Worm (Caenorhabditis elegans): Measurements from ENCODE around the gene cdc-42.

The cdc-42 gene

DNA sequence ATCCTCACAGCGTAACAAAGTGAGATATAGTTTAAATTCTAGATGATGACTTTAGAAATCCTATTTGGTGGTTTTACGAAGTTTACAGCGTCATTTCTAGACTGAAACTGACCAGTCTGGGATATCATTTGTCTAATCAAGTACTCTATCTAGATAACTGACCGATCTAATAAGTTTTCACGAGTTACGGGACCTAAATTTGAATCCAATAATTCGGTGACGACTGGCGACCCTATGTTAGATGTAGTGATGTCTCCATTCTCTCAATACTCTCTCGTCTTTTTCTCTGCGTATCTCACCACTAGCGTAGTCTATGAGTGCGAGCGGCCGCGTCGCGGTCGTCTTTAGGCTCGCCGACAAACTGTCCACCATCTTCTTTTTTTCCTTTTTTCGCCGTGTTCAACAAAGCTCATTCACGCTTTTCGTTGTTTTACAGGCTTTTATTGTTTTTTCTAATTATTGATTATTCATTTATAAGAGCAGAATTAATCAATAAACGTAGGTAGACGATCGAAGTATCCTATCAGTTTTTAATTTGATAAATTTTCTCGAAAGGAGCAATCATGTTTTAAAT lies 847 bp upstream of the cdc-42 start:
- TF ChIP-seq unc-62 (GFP tag; optimal IDR thresholded peaks at IDR 0.05): no peak

DNA sequence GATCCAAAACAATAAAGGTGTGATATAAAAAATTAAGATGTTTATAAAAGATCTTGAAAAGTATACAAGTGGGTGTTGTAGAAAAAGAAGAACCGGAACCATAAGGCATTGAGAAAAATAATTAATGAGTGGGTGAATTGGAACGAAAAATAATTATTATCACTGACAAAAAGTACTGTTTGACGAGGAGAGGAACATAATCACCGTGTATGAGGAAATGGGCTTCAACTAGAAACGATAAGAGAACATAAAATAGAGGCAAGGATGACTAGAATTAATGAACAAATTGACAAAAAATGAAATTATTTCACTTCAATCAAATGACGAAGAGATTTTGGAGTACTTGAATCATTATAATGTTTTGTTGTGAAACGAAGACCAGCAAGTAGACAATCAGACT lies 2.0 kb downstream of the cdc-42 start:
- TF ChIP-seq unc-62 (GFP tag; optimal IDR thresholded peaks at IDR 0.05): no peak

ce11 chrII:7620413-7620812 lies 4.2 kb downstream of the cdc-42 start, which contains the start of gene R07G3.8:
Gene R07G3.8 (minus strand): TSS chrII:7620513.
- no peak for TF ChIP-seq unc-62 (GFP tag; optimal IDR thresholded peaks at IDR 0.05)

DNA sequence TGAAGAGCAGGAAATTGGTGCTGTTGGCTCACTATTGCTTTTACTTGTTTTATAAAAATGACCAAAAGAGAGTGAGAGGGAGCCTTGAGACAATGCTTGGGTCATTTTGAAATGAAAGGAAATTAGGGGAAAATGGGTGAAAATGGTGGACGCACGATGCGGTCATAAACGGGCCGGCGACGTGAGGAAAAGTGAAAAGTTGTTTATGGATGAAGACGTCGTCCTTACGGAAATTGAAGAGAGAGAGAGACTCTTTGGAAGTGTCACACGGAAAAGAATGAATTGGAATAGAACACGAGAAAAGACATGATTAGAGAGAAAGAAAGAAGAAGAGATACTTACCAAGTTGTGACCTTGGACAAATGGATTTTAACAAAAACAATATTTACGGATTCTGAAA lies 5.3 kb downstream of the cdc-42 start:
- no peak for TF ChIP-seq unc-62 (GFP tag; optimal IDR thresholded peaks at IDR 0.05)

DNA sequence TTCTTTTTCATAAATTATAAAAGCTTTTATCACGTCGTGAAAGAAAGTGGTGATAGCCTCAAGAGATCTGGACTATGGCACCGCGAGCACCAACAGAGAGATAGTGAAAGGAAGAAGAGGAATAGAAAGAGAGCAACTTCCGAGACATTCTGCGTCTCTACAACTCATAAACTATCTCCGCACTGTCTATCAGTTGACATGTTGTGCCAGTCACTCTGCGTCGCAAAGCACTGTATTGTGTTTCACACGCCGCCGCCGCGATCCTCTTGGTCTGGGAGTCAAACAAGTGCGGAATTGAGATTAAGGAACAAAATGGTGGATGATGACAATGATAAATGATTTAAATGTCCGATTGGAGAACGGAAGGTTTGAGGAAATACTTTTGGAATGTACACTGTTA lies 7.2 kb downstream of the cdc-42 start:
- no peak for TF ChIP-seq unc-62 (GFP tag; optimal IDR thresholded peaks at IDR 0.05)

ce11 chrII:7624272-7624671 lies 8.0 kb downstream of the cdc-42 start:
- TF ChIP-seq unc-62 (GFP tag; optimal IDR thresholded peaks at IDR 0.05): no peak

ce11 chrII:7624995-7625394 lies 8.7 kb downstream of the cdc-42 start:
- TF ChIP-seq unc-62 (GFP tag; optimal IDR thresholded peaks at IDR 0.05): no peak

DNA sequence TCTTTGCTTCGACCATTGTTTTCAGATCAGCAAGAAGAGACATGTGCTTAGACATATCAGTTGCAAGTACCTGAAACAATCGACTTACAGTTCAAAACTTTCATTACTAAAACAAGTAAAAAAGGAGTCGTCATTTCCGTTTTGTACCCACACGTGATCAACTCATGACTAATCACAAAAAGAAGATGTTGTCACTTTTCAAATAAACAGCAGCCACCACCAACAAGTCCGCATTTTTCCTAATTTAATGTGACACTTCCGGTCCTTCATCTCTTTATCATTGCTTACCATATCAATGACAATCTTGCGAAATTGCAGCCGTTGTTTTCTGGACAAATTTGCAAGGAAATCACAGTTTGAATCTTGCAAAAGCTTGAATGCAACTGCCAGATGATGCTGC lies 12.4 kb downstream of the cdc-42 start:
- no peak for TF ChIP-seq unc-62 (GFP tag; optimal IDR thresholded peaks at IDR 0.05)

ce11 chrII:7630052-7630451 lies 13.8 kb downstream of the cdc-42 start:
- TF ChIP-seq unc-62 (GFP tag; optimal IDR thresholded peaks at IDR 0.05): no peak

- no peak for TF ChIP-seq unc-62 (GFP tag; optimal IDR thresholded peaks at IDR 0.05)
Observed at ce11 chrII:7631171-7631570, 14.9 kb downstream of the cdc-42 start.

- TF ChIP-seq unc-62 (GFP tag; optimal IDR thresholded peaks at IDR 0.05): no peak
Observed at ce11 chrII:7631677-7632210, 15.5 kb downstream of the cdc-42 start.

- TF ChIP-seq unc-62 (GFP tag; optimal IDR thresholded peaks at IDR 0.05): no peak
Observed at ce11 chrII:7635296-7635695, 19.0 kb downstream of the cdc-42 start.

DNA sequence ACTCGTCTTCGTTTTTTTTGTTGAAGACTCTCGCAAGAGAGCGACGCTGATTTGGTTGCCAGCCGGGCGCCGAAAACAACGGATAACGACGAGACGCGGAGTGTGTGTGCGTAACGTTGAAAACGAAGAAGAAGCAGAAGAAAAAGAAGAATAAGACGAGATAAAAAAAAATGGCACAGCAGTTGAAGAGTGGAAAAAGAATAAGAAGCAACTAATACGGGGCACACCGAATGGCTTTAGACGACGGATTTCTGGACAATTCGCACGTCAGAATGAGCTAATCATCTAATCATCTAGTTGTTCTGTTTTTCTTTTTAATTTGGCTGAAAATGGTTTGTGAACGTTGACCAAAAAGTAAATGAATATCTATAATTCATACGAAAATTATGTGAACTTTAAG lies 20.7 kb downstream of the cdc-42 start:
- TF ChIP-seq unc-62 (GFP tag; optimal IDR thresholded peaks at IDR 0.05): no peak

- TF ChIP-seq unc-62 (GFP tag; optimal IDR thresholded peaks at IDR 0.05): no peak
Observed at ce11 chrII:7639036-7639435, 22.8 kb downstream of the cdc-42 start.

DNA sequence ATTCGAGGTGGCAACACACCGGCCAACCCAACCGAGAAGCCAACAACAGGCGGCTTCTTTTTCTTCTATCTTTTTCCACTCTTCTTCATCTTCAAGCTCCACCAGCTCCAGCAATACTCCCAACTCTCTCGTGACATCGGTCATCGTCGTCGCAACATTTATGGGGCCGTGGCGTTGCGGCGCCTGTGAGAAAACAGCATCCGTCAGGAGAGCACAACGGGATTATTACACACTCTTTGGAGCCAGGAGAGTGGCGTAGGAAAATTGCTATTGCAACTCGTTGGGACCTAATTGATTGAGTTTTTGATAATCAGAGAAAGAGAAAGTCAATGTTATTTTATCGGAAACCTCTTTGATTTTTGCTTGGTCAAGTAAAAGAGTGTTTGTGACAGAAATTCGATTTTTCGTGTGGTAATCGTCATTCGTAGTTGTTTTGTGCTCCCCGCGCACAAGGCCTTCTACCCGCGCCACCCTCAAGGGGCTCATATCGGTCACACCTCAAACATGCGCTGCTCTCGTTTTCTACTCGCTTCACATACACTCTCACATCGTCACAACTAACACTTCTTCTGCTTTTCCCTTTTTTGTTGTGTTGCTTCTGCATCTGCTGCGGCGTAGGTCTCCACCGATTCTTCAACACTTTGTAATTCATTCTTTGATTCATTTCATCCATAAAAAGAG lies 24.0 kb downstream of the cdc-42 start:
- no peak for TF ChIP-seq unc-62 (GFP tag; optimal IDR thresholded peaks at IDR 0.05)

- no peak for TF ChIP-seq unc-62 (GFP tag; optimal IDR thresholded peaks at IDR 0.05)
Observed at ce11 chrII:7642016-7642653, 25.9 kb downstream of the cdc-42 start.

- TF ChIP-seq unc-62 (GFP tag; optimal IDR thresholded peaks at IDR 0.05): no peak
Observed at ce11 chrII:7643214-7643613, 27.0 kb downstream of the cdc-42 start.

Measured in whole organism, dauer.